Worm (Caenorhabditis elegans) whole organism, L1 larva: Measurements from ENCODE around the gene T10B5.3.

Experiments
- C04F5.9 ChIP-seq: sonication (generic microtip); optimal IDR thresholded peaks from 2 replicates; lab custom pipeline; 2016; ENCODE audit warnings: missing genetic modification characterization, missing compliant biosample characterization
- hpl-2 ChIP-seq: fragments of 150-350 bp; optimal IDR thresholded peaks from 2 replicates; lab custom pipeline; 2014; ENCODE audit warnings: missing biosample characterization, missing genetic modification reagents, missing genetic modification characterization
- lsy-2 ChIP-seq, 2 experiments: fragments of 150-350 bp; optimal IDR thresholded peaks; 2 replicates each; lab custom pipeline; 2014; ENCODE audit warnings: missing biosample characterization in 2 of 2, missing genetic modification characterization in 2 of 2

ce11 chrV:1821287-1821686 is 48.3 kb downstream of the T10B5.3 start, which contains the start of the genes gly-7 and mrpl-39:
- TF ChIP-seq hpl-2 (GFP tag; lab: Kevin White, UChicago) (no peak), C04F5.9 (no peak), lsy-2 (tag; optimal IDR thresholded peaks at IDR 0.05; lab: Kevin White, UChicago) (peak in 1 of 2 experiments; percentile 27)
